Fruit fly (Drosophila melanogaster) whole organism, embryonic: ENCODE data around the gene Hel25E.

Source experiments
- Adf1 ChIP-seq: fragments of 200-800 bp; sonication (Bioruptor generic); IDR thresholded peaks from 2 replicates; pipeline ENCODE4 v1.3.6; 2022; ENCODE audit warnings: missing biosample characterization, missing genetic modification characterization
- CG10274 ChIP-seq: fragments of 200-800 bp; sonication (Bioruptor generic); optimal IDR thresholded peaks from 3 replicates; lab custom pipeline; 2017; ENCODE audit warnings: missing biosample characterization, mild to moderate bottlenecking, missing genetic modification characterization
- CG13123 ChIP-seq: fragments of 200-800 bp; sonication (Bioruptor generic); optimal IDR thresholded peaks from 2 replicates; lab custom pipeline; 2016; ENCODE audit warnings: missing biosample characterization, missing genetic modification characterization
- CG13775 ChIP-seq: fragments of 200-800 bp; sonication (Bioruptor generic); optimal IDR thresholded peaks from 3 replicates; lab custom pipeline; 2017; ENCODE audit warnings: missing biosample characterization, mild to moderate bottlenecking, missing genetic modification characterization
- CG16779 ChIP-seq: fragments of 200-800 bp; sonication (Bioruptor generic); IDR thresholded peaks from 2 replicates; pipeline ENCODE4 v1.3.6; 2022; ENCODE audit warnings: missing biosample characterization, missing genetic modification characterization
- CG16813 ChIP-seq: fragments of 200-800 bp; sonication (Bioruptor generic); IDR thresholded peaks from 3 replicates; pipeline ENCODE4 v1.3.6; 2022; ENCODE audit warnings: missing biosample characterization, missing genetic modification characterization; ENCODE audit not compliant: partially characterized antibody
- CG16815 ChIP-seq: fragments of 200-800 bp; sonication (Bioruptor generic); optimal IDR thresholded peaks from 3 replicates; lab custom pipeline; 2017; ENCODE audit warnings: missing biosample characterization, mild to moderate bottlenecking, missing genetic modification characterization
- CG17186 ChIP-seq: fragments of 200-800 bp; sonication (Bioruptor generic); optimal IDR thresholded peaks from 3 replicates; lab custom pipeline; 2017; ENCODE audit warnings: missing biosample characterization, missing genetic modification reagents, missing genetic modification characterization
- CG17385 ChIP-seq: fragments of 200-800 bp; sonication (Bioruptor generic); optimal IDR thresholded peaks from 3 replicates; lab custom pipeline; 2018; ENCODE audit warnings: missing biosample characterization, mild to moderate bottlenecking, missing genetic modification characterization
- CG2116 ChIP-seq: fragments of 200-800 bp; sonication (Bioruptor generic); optimal IDR thresholded peaks from 3 replicates; lab custom pipeline; 2018; ENCODE audit warnings: missing biosample characterization, mild to moderate bottlenecking, missing genetic modification characterization
- CG30403 ChIP-seq: fragments of 200-800 bp; sonication (Bioruptor generic); optimal IDR thresholded peaks from 3 replicates; lab custom pipeline; 2016; ENCODE audit warnings: missing biosample characterization, missing genetic modification characterization
- CG3065 ChIP-seq: fragments of 200-800 bp; sonication (Bioruptor generic); optimal IDR thresholded peaks from 2 replicates; lab custom pipeline; 2016; ENCODE audit warnings: missing biosample characterization, missing genetic modification characterization
- CG33213 ChIP-seq: fragments of 200-800 bp; sonication (Bioruptor generic); optimal IDR thresholded peaks from 3 replicates; lab custom pipeline; 2016; ENCODE audit warnings: missing biosample characterization, missing genetic modification characterization
- CG33557 ChIP-seq: fragments of 200-800 bp; sonication (Bioruptor generic); optimal IDR thresholded peaks from 2 replicates; lab custom pipeline; 2019; ENCODE audit warnings: missing biosample characterization, mild to moderate bottlenecking, missing genetic modification characterization, moderate library complexity
- CG3726 ChIP-seq: fragments of 200-800 bp; sonication (Bioruptor generic); IDR thresholded peaks from 3 replicates; pipeline ENCODE4, ENCODE4 v1.3.6; 2022; ENCODE audit warnings: missing biosample characterization, missing genetic modification characterization
- CG3995 ChIP-seq: fragments of 200-800 bp; sonication (Bioruptor generic); optimal IDR thresholded peaks from 3 replicates; lab custom pipeline; 2016; ENCODE audit warnings: missing biosample characterization, missing genetic modification characterization
- CG4328 ChIP-seq: fragments of 200-800 bp; sonication (Bioruptor generic); optimal IDR thresholded peaks from 3 replicates; lab custom pipeline; 2017; ENCODE audit warnings: missing biosample characterization, missing genetic modification reagents, missing genetic modification characterization
- CG4854 ChIP-seq: fragments of 200-800 bp; sonication (Bioruptor generic); optimal IDR thresholded peaks from 2 replicates; lab custom pipeline; 2016; ENCODE audit warnings: missing biosample characterization, missing genetic modification characterization, inconsistent platforms
- CG6683 ChIP-seq: fragments of 200-800 bp; sonication (Bioruptor generic); optimal IDR thresholded peaks from 2 replicates; lab custom pipeline; 2017; ENCODE audit warnings: missing biosample characterization, mild to moderate bottlenecking, missing genetic modification characterization, missing genetic modification reagents
- CG6689 ChIP-seq: fragments of 200-800 bp; sonication (Bioruptor generic); IDR thresholded peaks from 2 replicates; pipeline ENCODE4 v1.3.6; 2022; ENCODE audit warnings: missing biosample characterization, missing genetic modification characterization
- CG7372 ChIP-seq: fragments of 200-800 bp; sonication (Bioruptor generic); IDR thresholded peaks from 2 replicates; pipeline ENCODE4 v1.3.6; 2022; ENCODE audit warnings: missing biosample characterization, missing genetic modification characterization
- CG7556 ChIP-seq: fragments of 200-800 bp; sonication (Bioruptor generic); optimal IDR thresholded peaks from 2 replicates; lab custom pipeline; 2017; ENCODE audit warnings: missing biosample characterization, mild to moderate bottlenecking, missing genetic modification characterization
- CG7745 ChIP-seq: fragments of 200-800 bp; sonication (Bioruptor generic); optimal IDR thresholded peaks from 2 replicates; lab custom pipeline; 2018; ENCODE audit warnings: missing biosample characterization, mild to moderate bottlenecking, missing genetic modification characterization, moderate library complexity
- CG8944 ChIP-seq: fragments of 200-800 bp; sonication (Bioruptor generic); optimal IDR thresholded peaks from 3 replicates; lab custom pipeline; 2016; ENCODE audit warnings: missing biosample characterization, missing genetic modification characterization
- CG9215 ChIP-seq: fragments of 200-800 bp; sonication (Bioruptor generic); IDR thresholded peaks from 2 replicates; pipeline ENCODE4 v1.3.6; 2022; ENCODE audit warnings: missing biosample characterization, missing genetic modification characterization
- Camta ChIP-seq: fragments of 200-800 bp; sonication (Bioruptor generic); optimal IDR thresholded peaks from 2 replicates; lab custom pipeline; 2016; ENCODE audit warnings: missing biosample characterization, missing genetic modification characterization
- CkIIα-i1 ChIP-seq: fragments of 200-800 bp; sonication (Bioruptor generic); IDR thresholded peaks from 2 replicates; pipeline ENCODE4 v1.3.6; 2022; ENCODE audit warnings: missing biosample characterization, missing genetic modification characterization
- CrebB ChIP-seq: fragments of 200-800 bp; sonication (Bioruptor generic); optimal IDR thresholded peaks from 3 replicates; lab custom pipeline; 2018; ENCODE audit warnings: missing biosample characterization, mild to moderate bottlenecking, missing genetic modification characterization
- D ChIP-seq, 2 experiments: fragments of 200-800 bp in 1 of 2; fragments of >200 bp in 1 of 2; sonication (Bioruptor generic) in 1 of 2; optimal IDR thresholded peaks; 2 replicates in 1 of 2; 3 replicates in 1 of 2; lab custom pipeline; 2017; ENCODE audit warnings: mild to moderate bottlenecking in 1 of 2, missing biosample characterization in 1 of 2, missing genetic modification characterization in 1 of 2, missing genetic modification reagents in 1 of 2
- Fer3 ChIP-seq: fragments of 200-800 bp; sonication (Bioruptor generic); optimal IDR thresholded peaks from 2 replicates; lab custom pipeline; 2018; ENCODE audit warnings: missing biosample characterization, mild to moderate bottlenecking, missing genetic modification characterization, moderate library complexity
- HHEX ChIP-seq: fragments of 200-800 bp; sonication (Bioruptor generic); optimal IDR thresholded peaks from 3 replicates; lab custom pipeline; 2017; ENCODE audit warnings: missing biosample characterization, mild to moderate bottlenecking, missing genetic modification characterization, missing genetic modification reagents
- HLH54F ChIP-seq: fragments of 200-800 bp; sonication (Bioruptor generic); optimal IDR thresholded peaks from 3 replicates; lab custom pipeline; 2016; ENCODE audit warnings: missing biosample characterization, missing genetic modification characterization
- Hr78 ChIP-seq, 2 experiments: fragments of 200-800 bp in 1 of 2; fragments of >200 bp in 1 of 2; sonication (Bioruptor generic) in 1 of 2; optimal IDR thresholded peaks; 2 replicates each; lab custom pipeline; 2017 to 2019; ENCODE audit warnings: missing biosample characterization in 2 of 2, missing genetic modification characterization in 2 of 2, mild to moderate bottlenecking in 1 of 2, moderate library complexity in 1 of 2
- Oli ChIP-seq: fragments of 200-800 bp; sonication (Bioruptor generic); optimal IDR thresholded peaks from 2 replicates; lab custom pipeline; 2018; ENCODE audit warnings: missing biosample characterization, mild to moderate bottlenecking, missing genetic modification characterization, moderate library complexity
- Ptx1 ChIP-seq: fragments of 200-800 bp; sonication (Bioruptor generic); IDR thresholded peaks from 2 replicates; pipeline ENCODE4 v1.3.6; 2022; ENCODE audit warnings: missing biosample characterization, missing genetic modification characterization
- Ravus ChIP-seq: fragments of 200-800 bp; sonication (Bioruptor generic); IDR thresholded peaks from 2 replicates; pipeline ENCODE4 v1.3.6; 2022; ENCODE audit warnings: missing biosample characterization, missing genetic modification characterization
- Side ChIP-seq: fragments of 200-800 bp; sonication (Bioruptor generic); optimal IDR thresholded peaks from 2 replicates; lab custom pipeline; 2016; ENCODE audit warnings: missing biosample characterization, missing genetic modification characterization
- Spps ChIP-seq: fragments of 200-800 bp; sonication (Bioruptor generic); optimal IDR thresholded peaks from 2 replicates; lab custom pipeline; 2018; ENCODE audit warnings: missing biosample characterization, mild to moderate bottlenecking, missing genetic modification characterization
- aop ChIP-seq: fragments of 200-800 bp; sonication (Bioruptor generic); IDR thresholded peaks from 2 replicates; pipeline ENCODE4 v1.3.6; 2022; ENCODE audit warnings: missing biosample characterization, missing genetic modification characterization
- ase ChIP-seq: fragments of 200-800 bp; sonication (Bioruptor generic); IDR thresholded peaks from 3 replicates; pipeline ENCODE4 v1.3.6; 2022; ENCODE audit warnings: missing biosample characterization, missing genetic modification characterization
- cato ChIP-seq: fragments of 200-800 bp; sonication (Bioruptor generic); optimal IDR thresholded peaks from 2 replicates; lab custom pipeline; 2016; ENCODE audit warnings: missing biosample characterization, missing genetic modification characterization, borderline replicate concordance
- crc ChIP-seq: fragments of 200-800 bp; sonication (Bioruptor generic); optimal IDR thresholded peaks from 2 replicates; lab custom pipeline; 2016; ENCODE audit warnings: missing biosample characterization, missing genetic modification characterization
- hb ChIP-seq: fragments of 200-800 bp; sonication (Bioruptor generic); IDR thresholded peaks from 3 replicates; pipeline ENCODE4 v1.3.6; 2022; ENCODE audit warnings: missing biosample characterization, missing genetic modification characterization; ENCODE audit not compliant: partially characterized antibody
- lilli ChIP-seq: fragments of 200-800 bp; sonication (Bioruptor generic); optimal IDR thresholded peaks from 3 replicates; lab custom pipeline; 2016; ENCODE audit warnings: missing biosample characterization, missing genetic modification characterization
- mld ChIP-seq: fragments of 200-800 bp; sonication (Bioruptor generic); IDR thresholded peaks from 3 replicates; pipeline ENCODE4 v1.3.6; 2022; ENCODE audit warnings: missing biosample characterization, missing genetic modification characterization; ENCODE audit not compliant: partially characterized antibody
- onecut ChIP-seq: fragments of 200-800 bp; sonication (Bioruptor generic); IDR thresholded peaks from 2 replicates; pipeline ENCODE4 v1.3.6; 2022; ENCODE audit warnings: missing biosample characterization, missing genetic modification characterization
- pb ChIP-seq: fragments of 200-800 bp; sonication (Bioruptor generic); optimal IDR thresholded peaks from 3 replicates; lab custom pipeline; 2016; ENCODE audit warnings: missing biosample characterization, missing genetic modification characterization
- sob ChIP-seq: fragments of 200-800 bp; sonication (Bioruptor generic); IDR thresholded peaks from 2 replicates; pipeline ENCODE4 v1.3.6; 2022; ENCODE audit warnings: missing biosample characterization, missing genetic modification characterization
- twi ChIP-seq: fragments of 200-800 bp; optimal IDR thresholded peaks from 2 replicates; lab custom pipeline; 2019; ENCODE audit warnings: missing biosample characterization, mild to moderate bottlenecking, missing genetic modification characterization, moderate library complexity

Gene Hel25E

DNA sequence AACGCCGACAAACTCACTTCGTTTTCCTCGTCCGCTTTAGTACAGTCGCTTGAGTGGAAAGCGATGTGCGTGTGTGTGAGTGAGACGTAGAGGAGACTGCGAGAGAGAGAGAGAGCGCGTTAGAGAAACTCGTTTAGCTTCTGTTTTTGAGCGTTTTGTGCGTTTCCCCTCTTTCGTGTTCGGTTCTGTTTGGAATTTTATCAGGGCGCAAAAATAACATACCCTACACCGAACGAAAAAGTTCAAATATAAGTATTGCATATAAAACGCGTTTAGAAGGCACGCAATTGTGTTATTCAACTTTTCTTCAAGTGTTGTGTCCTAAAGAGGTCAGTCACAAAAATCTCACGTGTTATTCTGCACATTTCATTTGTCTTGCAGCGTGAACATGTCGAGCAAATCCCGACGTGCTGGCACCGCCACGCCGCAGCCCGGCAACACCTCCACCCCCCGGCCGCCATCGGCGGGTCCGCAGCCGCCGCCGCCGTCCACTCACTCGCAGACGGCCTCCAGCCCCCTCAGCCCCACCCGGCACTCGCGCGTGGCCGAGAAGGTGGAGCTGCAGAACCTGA, 916 bp upstream of the Hel25E start (continued):
- TF ChIP-seq CG6683 (GFP tag; lab: Kevin White, UChicago): no peak
- no peak for TF ChIP-seq CG3065 (GFP tag; lab: Kevin White, UChicago)
- no peak for TF ChIP-seq CG17186 (GFP tag; lab: Kevin White, UChicago)
- TF ChIP-seq HLH54F (GFP tag; lab: Kevin White, UChicago): peak; percentile 34
- no peak for TF ChIP-seq crc (GFP tag; lab: Kevin White, UChicago)
- no peak for TF ChIP-seq CG4328 (GFP tag; lab: Kevin White, UChicago)
- TF ChIP-seq Adf1: peak; percentile 75
- peak; percentile 37 for TF ChIP-seq Fer3
- no peak for TF ChIP-seq CkIIα-i1 (GFP tag; lab: Robert Waterston, UW)
- TF ChIP-seq Side: peak; percentile 44
- TF ChIP-seq HHEX (GFP tag; lab: Kevin White, UChicago): peak; percentile 43
- peak; percentile 46 for TF ChIP-seq CG6689 (GFP tag; lab: Robert Waterston, UW)
- TF ChIP-seq CG16779 (GFP tag; lab: Robert Waterston, UW): peak; percentile 70; the same call in 1 of the 2 replicates
- no peak for TF ChIP-seq aop (GFP tag; lab: Robert Waterston, UW)
- TF ChIP-seq CG8944 (GFP tag; lab: Kevin White, UChicago): no peak
- no peak for TF ChIP-seq CG4854
- no peak for TF ChIP-seq D (optimal IDR thresholded peaks at IDR 0.05; lab: Kevin White, UChicago)
- TF ChIP-seq D (GFP tag; optimal IDR thresholded peaks at IDR 0.05; lab: Kevin White, UChicago): no peak
- TF ChIP-seq mld (GFP tag; lab: Robert Waterston, UW): no peak
- no peak for TF ChIP-seq CG7745
- TF ChIP-seq cato (GFP tag; lab: Kevin White, UChicago): no peak
- peak; percentile 41; the same call in 1 of the 2 replicates for TF ChIP-seq CG9215
- TF ChIP-seq CG33557: no peak
- peak; percentile 49 for TF ChIP-seq CG13775 (GFP tag; lab: Kevin White, UChicago)
- peak; percentile 71 for TF ChIP-seq lilli (GFP tag; lab: Kevin White, UChicago)
- no peak for TF ChIP-seq twi (tag; lab: Kevin White, UChicago)
- no peak for TF ChIP-seq Spps (tag; lab: Kevin White, UChicago)
- peak; percentile 69 for TF ChIP-seq Ptx1 (GFP tag; lab: Robert Waterston, UW)
- no peak for TF ChIP-seq CG16815 (GFP tag; lab: Kevin White, UChicago)
- no peak for TF ChIP-seq hb
- no peak for TF ChIP-seq Ravus (GFP tag; lab: Robert Waterston, UW)
- TF ChIP-seq CG7372: peak; percentile 21; the same call in 1 of the 2 replicates
- no peak for TF ChIP-seq CG33213 (GFP tag; lab: Kevin White, UChicago)
- peak in 1 of 2 experiments; percentile 34 for TF ChIP-seq Hr78 (GFP tag; optimal IDR thresholded peaks at IDR 0.05; lab: Kevin White, UChicago)
- TF ChIP-seq Oli (tag; lab: Kevin White, UChicago): peak; percentile 29
- no peak for TF ChIP-seq CG13123 (GFP tag; lab: Kevin White, UChicago)
- peak; percentile 66 for TF ChIP-seq sob (GFP tag; lab: Robert Waterston, UW)
- TF ChIP-seq onecut: peak; percentile 38
- no peak for TF ChIP-seq pb (GFP tag; lab: Kevin White, UChicago)
- TF ChIP-seq CG30403 (GFP tag; lab: Kevin White, UChicago): peak; percentile 57
- TF ChIP-seq CG16813 (GFP tag; lab: Robert Waterston, UW): peak; percentile 36; the same call in 1 of the 3 replicates
- TF ChIP-seq CG2116: no peak
- TF ChIP-seq CG10274 (GFP tag; lab: Kevin White, UChicago): peak; percentile 73
- TF ChIP-seq ase: peak; percentile 42; the same call in 1 of the 3 replicates
- 0 out of 3 replicates have a peak, but pooled peaks have one; percentile 29 for TF ChIP-seq CG3726 (GFP tag; lab: Robert Waterston, UW)
- TF ChIP-seq CrebB: peak; percentile 36
- peak; percentile 54 for TF ChIP-seq CG17385 (GFP tag; lab: Kevin White, UChicago)
- peak; percentile 44 for TF ChIP-seq CG7556 (GFP tag; lab: Kevin White, UChicago)
- TF ChIP-seq Camta: no peak
- no peak for TF ChIP-seq CG3995
